Worm (Caenorhabditis elegans) whole organism, young adult: ENCODE results near the gene ify-1.

Experiments
- B0019.2 ChIP-seq: fragments of 200-800 bp; sonication (Bioruptor generic); conservative IDR thresholded peaks from 2 replicates; pipeline ENCODE4 v1.3.6; 2022; ENCODE audit warnings: missing genetic modification reagents, missing genetic modification characterization, missing compliant biosample characterization
- B0035.1 ChIP-seq: sonication (generic microtip); optimal IDR thresholded peaks from 2 replicates; lab custom pipeline; 2016; ENCODE audit warnings: missing genetic modification characterization, mild to moderate bottlenecking, missing compliant biosample characterization, missing genotype, missing genetic modification reagents
- B0261.1 ChIP-seq: sonication (generic microtip); optimal IDR thresholded peaks from 2 replicates; lab custom pipeline; 2016; ENCODE audit warnings: mild to moderate bottlenecking, missing genetic modification characterization, moderate library complexity, missing compliant biosample characterization
- F10E7.11 ChIP-seq: sonication (generic microtip); optimal IDR thresholded peaks from 2 replicates; lab custom pipeline; 2017; ENCODE audit warnings: mild to moderate bottlenecking, missing genetic modification characterization, moderate library complexity, missing compliant biosample characterization
- F23B12.7 ChIP-seq: sonication (generic microtip); optimal IDR thresholded peaks from 2 replicates; lab custom pipeline; 2017; ENCODE audit warnings: missing genetic modification characterization, mild to moderate bottlenecking, missing compliant biosample characterization, antibody characterized with exemption, moderate library complexity; ENCODE audit not compliant: insufficient read depth
- F52B5.7 ChIP-seq: sonication (generic microtip); optimal IDR thresholded peaks from 2 replicates; lab custom pipeline; 2016; ENCODE audit warnings: mild to moderate bottlenecking, missing genetic modification characterization, missing compliant biosample characterization
- F55B11.4 ChIP-seq: sonication (generic microtip); optimal IDR thresholded peaks from 2 replicates; lab custom pipeline; 2016; ENCODE audit warnings: missing compliant biosample characterization, missing genetic modification characterization, borderline replicate concordance; ENCODE audit not compliant: insufficient read depth
- K11D2.4 ChIP-seq: fragments of 200-800 bp; sonication (Bioruptor generic); IDR thresholded peaks from 2 replicates; pipeline ENCODE4 v1.3.6; 2022; ENCODE audit warnings: missing genetic modification reagents, missing genetic modification characterization, missing compliant biosample characterization
- T07F8.4 ChIP-seq: sonication (generic microtip); optimal IDR thresholded peaks from 2 replicates; lab custom pipeline; 2016; ENCODE audit warnings: mild to moderate bottlenecking, missing genetic modification characterization, moderate library complexity, missing compliant biosample characterization
- T26A5.8 ChIP-seq: sonication (generic microtip); optimal IDR thresholded peaks from 2 replicates; lab custom pipeline; 2016; ENCODE audit warnings: missing genetic modification characterization, missing compliant biosample characterization
- Y67H2A.10 ChIP-seq: fragments of 200-800 bp; sonication (Bioruptor generic); conservative IDR thresholded peaks from 2 replicates; pipeline ENCODE4 v1.3.6; 2022; ENCODE audit warnings: missing genetic modification reagents, missing genetic modification characterization, missing compliant biosample characterization
- akir-1 ChIP-seq: fragments of 200-800 bp; sonication (Bioruptor generic); optimal IDR thresholded peaks from 2 replicates; lab custom pipeline; 2018; ENCODE audit warnings: mild to moderate bottlenecking, missing genetic modification characterization, moderate library complexity, missing compliant biosample characterization
- ama-1 ChIP-seq, 3 experiments: fragments of 150-350 bp in 1 of 3; sonication (generic microtip) in 2 of 3; optimal IDR thresholded peaks; 2 replicates each; lab custom pipeline; 2014 to 2018; ENCODE audit warnings: missing biosample characterization in 2 of 3, missing genetic modification characterization in 2 of 3, missing genetic modification reagents in 2 of 3
- atf-7 ChIP-seq: sonication (generic microtip); optimal IDR thresholded peaks from 2 replicates; lab custom pipeline; 2017; ENCODE audit warnings: mild to moderate bottlenecking, missing genetic modification characterization, missing compliant biosample characterization
- attf-3 ChIP-seq: fragments of 200-800 bp; sonication (Bioruptor generic); conservative IDR thresholded peaks from 2 replicates; pipeline ENCODE4 v1.3.6; 2022; ENCODE audit warnings: missing genetic modification reagents, missing genetic modification characterization, missing compliant biosample characterization
- attf-6 ChIP-seq: fragments of 200-800 bp; sonication (Bioruptor generic); IDR thresholded peaks from 2 replicates; pipeline ENCODE4 v1.3.6; 2022; ENCODE audit warnings: missing genetic modification reagents, missing genetic modification characterization, missing compliant biosample characterization
- cebp-2 ChIP-seq: fragments of 200-800 bp; sonication (Bioruptor generic); IDR thresholded peaks from 2 replicates; pipeline ENCODE4 v1.3.6; 2022; ENCODE audit warnings: missing genetic modification characterization, missing compliant biosample characterization
- ceh-100 ChIP-seq: fragments of 200-800 bp; sonication (Bioruptor generic); IDR thresholded peaks from 2 replicates; pipeline ENCODE4 v1.3.6; 2022; ENCODE audit warnings: missing genetic modification reagents, missing genetic modification characterization, missing compliant biosample characterization
- chd-7 ChIP-seq: sonication (generic microtip); optimal IDR thresholded peaks from 2 replicates; lab custom pipeline; 2016; ENCODE audit warnings: mild to moderate bottlenecking, missing genetic modification characterization, moderate library complexity, missing compliant biosample characterization
- die-1 ChIP-seq: sonication (generic microtip); optimal IDR thresholded peaks from 2 replicates; lab custom pipeline; 2016; ENCODE audit warnings: missing genotype, mild to moderate bottlenecking, missing genetic modification characterization, missing compliant biosample characterization
- dox-1 ChIP-seq: fragments of 200-800 bp; sonication (Bioruptor generic); IDR thresholded peaks from 2 replicates; pipeline ENCODE4 v1.3.6; 2022; ENCODE audit warnings: missing genetic modification reagents, missing genetic modification characterization, missing compliant biosample characterization
- dpl-1 ChIP-seq: fragments of 150-350 bp; optimal IDR thresholded peaks from 2 replicates; lab custom pipeline; 2014; ENCODE audit warnings: missing biosample characterization, missing genetic modification reagents, missing genetic modification characterization
- efl-1 ChIP-seq: fragments of 150-350 bp; optimal IDR thresholded peaks from 2 replicates; lab custom pipeline; 2014; ENCODE audit warnings: missing biosample characterization, missing genetic modification reagents, missing genetic modification characterization
- ekl-4 ChIP-seq: fragments of 200-800 bp; sonication (Bioruptor generic); IDR thresholded peaks from 2 replicates; pipeline ENCODE4 v1.3.6; 2022; ENCODE audit warnings: missing genetic modification reagents, missing genetic modification characterization, missing compliant biosample characterization
- hlh-12 ChIP-seq: sonication (generic microtip); optimal IDR thresholded peaks from 2 replicates; lab custom pipeline; 2016; ENCODE audit warnings: missing genetic modification characterization, missing compliant biosample characterization
- hmg-20 ChIP-seq: fragments of 200-800 bp; sonication (Bioruptor generic); IDR thresholded peaks from 2 replicates; pipeline ENCODE4 v1.3.6; 2022; ENCODE audit warnings: missing genetic modification reagents, missing genetic modification characterization, missing compliant biosample characterization
- hsf-1 ChIP-seq: fragments of 200-800 bp; sonication (Bioruptor generic); IDR thresholded peaks from 2 replicates; pipeline ENCODE4 v1.3.6; 2022; ENCODE audit warnings: missing genetic modification reagents, missing genetic modification characterization, missing compliant biosample characterization
- let-526 ChIP-seq: fragments of 200-800 bp; sonication (Bioruptor generic); IDR thresholded peaks from 2 replicates; pipeline ENCODE4 v1.3.6; 2022; ENCODE audit warnings: missing genetic modification reagents, missing genetic modification characterization, missing compliant biosample characterization
- lin-54 ChIP-seq: fragments of 200-800 bp; sonication (Bioruptor generic); optimal IDR thresholded peaks from 2 replicates; lab custom pipeline; 2018; ENCODE audit warnings: mild to moderate bottlenecking, missing genetic modification characterization, missing compliant biosample characterization
- lsl-1 ChIP-seq: fragments of 200-800 bp; sonication (Bioruptor generic); optimal IDR thresholded peaks from 2 replicates; lab custom pipeline; 2018; ENCODE audit warnings: mild to moderate bottlenecking, missing genetic modification characterization, moderate library complexity, missing compliant biosample characterization
- lsy-27 ChIP-seq: sonication (generic microtip); optimal IDR thresholded peaks from 2 replicates; lab custom pipeline; 2017; ENCODE audit warnings: missing genetic modification characterization, mild to moderate bottlenecking, missing compliant biosample characterization, antibody characterized with exemption, missing genotype, borderline replicate concordance; ENCODE audit not compliant: insufficient read depth
- madf-6 ChIP-seq: fragments of 200-800 bp; sonication (Bioruptor generic); IDR thresholded peaks from 2 replicates; pipeline ENCODE4 v1.3.6; 2022; ENCODE audit warnings: missing genetic modification reagents, missing genetic modification characterization, missing compliant biosample characterization
- mel-28 ChIP-seq: sonication (generic microtip); optimal IDR thresholded peaks from 2 replicates; lab custom pipeline; 2016; ENCODE audit warnings: borderline replicate concordance, mild to moderate bottlenecking, missing genetic modification characterization, missing compliant biosample characterization
- nfyb-1 ChIP-seq: fragments of 200-800 bp; sonication (Bioruptor generic); IDR thresholded peaks from 2 replicates; pipeline ENCODE4 v1.3.6; 2022; ENCODE audit warnings: missing genetic modification reagents, missing genetic modification characterization, missing compliant biosample characterization
- nhr-120 ChIP-seq: fragments of 200-800 bp; sonication (Bioruptor generic); IDR thresholded peaks from 2 replicates; pipeline ENCODE4 v1.3.6; 2022; ENCODE audit warnings: missing genetic modification characterization, missing compliant biosample characterization
- nhr-179 ChIP-seq: sonication (generic microtip); optimal IDR thresholded peaks from 2 replicates; lab custom pipeline; 2016; ENCODE audit warnings: mild to moderate bottlenecking, missing genetic modification characterization, missing compliant biosample characterization
- pbrm-1 ChIP-seq: fragments of 200-800 bp; sonication (Bioruptor generic); IDR thresholded peaks from 2 replicates; pipeline ENCODE4 v1.3.6; 2022; ENCODE audit warnings: missing genetic modification reagents, missing genetic modification characterization, missing compliant biosample characterization
- pha-4 ChIP-seq: fragments of 150-350 bp; sonication (generic microtip); optimal IDR thresholded peaks from 2 replicates; lab custom pipeline; 2014; ENCODE audit warnings: missing biosample characterization, missing genetic modification reagents, missing genetic modification characterization
- sptf-2 ChIP-seq: fragments of 200-800 bp; sonication (Bioruptor generic); optimal IDR thresholded peaks from 2 replicates; lab custom pipeline; 2018; ENCODE audit warnings: mild to moderate bottlenecking, missing genetic modification characterization, missing compliant biosample characterization
- tbx-9 ChIP-seq: sonication (generic microtip); optimal IDR thresholded peaks from 2 replicates; lab custom pipeline; 2016; ENCODE audit warnings: borderline replicate concordance, missing genetic modification characterization, inconsistent platforms, missing compliant biosample characterization
- tlf-1 ChIP-seq: fragments of 200-800 bp; sonication (Bioruptor generic); optimal IDR thresholded peaks from 2 replicates; lab custom pipeline; 2018; ENCODE audit warnings: mild to moderate bottlenecking, missing genetic modification characterization, missing compliant biosample characterization
- ztf-22 ChIP-seq: fragments of 200-800 bp; sonication (Bioruptor generic); optimal IDR thresholded peaks from 2 replicates; lab custom pipeline; 2018; ENCODE audit warnings: mild to moderate bottlenecking, missing genetic modification characterization, moderate library complexity, missing compliant biosample characterization
- ztf-26 ChIP-seq: sonication (generic microtip); optimal IDR thresholded peaks from 2 replicates; lab custom pipeline; 2017; ENCODE audit warnings: missing genetic modification characterization, missing compliant biosample characterization
- ztf-3 ChIP-seq: fragments of 200-800 bp; sonication (Bioruptor generic); optimal IDR thresholded peaks from 2 replicates; lab custom pipeline; 2018; ENCODE audit warnings: mild to moderate bottlenecking, missing genetic modification characterization, missing compliant biosample characterization

Gene ify-1

DNA sequence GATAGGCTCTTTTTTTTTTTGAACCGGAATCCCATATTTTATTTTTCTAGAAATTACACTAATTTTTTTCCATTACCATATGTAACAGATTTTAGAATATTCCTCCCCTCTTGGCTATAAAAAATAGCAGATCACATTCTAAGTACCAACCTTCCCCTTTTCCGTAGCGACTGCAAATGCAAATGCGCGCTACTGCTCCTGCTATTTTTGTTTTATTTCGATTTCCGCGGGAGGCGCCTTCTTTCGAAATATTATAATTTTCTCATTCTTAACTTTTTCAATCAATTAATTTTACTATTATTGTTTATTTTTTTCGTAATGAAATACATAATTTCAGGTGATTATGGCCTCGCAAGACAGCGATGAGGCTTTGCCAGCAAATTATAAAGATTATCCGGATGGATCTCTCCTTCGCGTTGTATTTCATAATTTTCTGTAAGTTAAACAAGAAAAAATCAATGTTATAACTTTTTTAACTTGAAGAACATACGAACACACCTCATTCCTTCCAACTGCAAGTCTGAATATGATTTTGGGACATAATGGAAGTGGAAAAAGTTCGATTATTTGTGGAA lies 6.9 kb upstream of the ify-1 start, which contains the start of gene smc-5 (continued):
- no peak for TF ChIP-seq sptf-2 (GFP tag; lab: Kevin White, UChicago)
- TF ChIP-seq T07F8.4 (tag; lab: Kevin White, UChicago), result no peak

DNA sequence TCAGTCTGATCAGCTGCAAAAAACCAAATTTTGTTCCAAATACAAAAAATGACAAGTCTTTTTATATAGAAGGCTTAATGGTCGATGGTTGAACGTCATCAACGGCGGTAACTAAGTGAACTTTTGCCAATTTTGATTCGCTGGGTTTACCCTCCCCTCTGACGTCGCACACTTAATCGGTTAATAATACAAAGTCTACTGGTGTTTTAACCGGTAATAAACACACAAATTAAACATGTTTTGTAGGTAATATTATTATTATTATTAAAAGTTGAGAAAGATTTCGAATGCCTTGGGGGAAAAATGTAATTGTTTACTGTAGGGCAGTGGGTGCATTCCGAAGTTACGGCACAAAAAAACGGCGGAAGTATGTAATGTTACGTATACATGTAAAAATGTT lies 5.7 kb upstream of the ify-1 start, which contains the start of gene pho-12:
Gene pho-12 (minus strand): TSS at position 101 of the 400 bp plus-strand sequence.
- TF ChIP-seq ama-1 (optimal IDR thresholded peaks at IDR 0.05; lab: Kevin White, UChicago) (no peak), ama-1 (GFP tag; optimal IDR thresholded peaks at IDR 0.05; lab: Kevin White, UChicago) (no peak), nfyb-1 (GFP tag; lab: Robert Waterston, UW) (no peak), die-1 (tag; lab: Kevin White, UChicago) (no peak), hmg-20 (GFP tag; lab: Robert Waterston, UW) (no peak), lsy-27 (no peak), atf-7 (tag; lab: Kevin White, UChicago) (no peak), ekl-4 (no peak), F23B12.7 (no peak), K11D2.4 (GFP tag; lab: Robert Waterston, UW) (no peak), ztf-22 (no peak), nhr-179 (tag; lab: Kevin White, UChicago) (no peak), lsl-1 (no peak), hlh-12 (tag; lab: Kevin White, UChicago) (no peak)

DNA sequence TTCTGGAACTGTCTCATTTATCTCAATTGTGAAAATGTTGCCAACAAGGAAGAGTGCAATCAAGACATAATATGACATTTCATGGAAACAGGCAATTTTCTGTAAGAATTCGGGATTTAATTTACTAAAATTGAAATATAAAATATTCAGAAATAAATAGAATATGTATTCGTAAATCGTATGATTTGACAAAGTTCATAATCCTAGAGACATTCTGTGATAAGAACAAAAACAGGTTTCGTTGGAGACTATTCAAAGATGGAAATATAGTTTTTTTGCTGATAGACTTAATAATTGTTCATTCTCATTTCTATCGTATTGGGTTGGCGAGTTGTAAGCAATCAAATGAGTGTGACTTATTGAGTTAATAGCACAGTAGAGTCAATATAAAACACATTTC lies 3.1 kb upstream of the ify-1 start, which contains the start of gene C27A2.12:
Gene C27A2.12 (minus strand): TSS at position 101 of the 400 bp plus-strand sequence.
- TF ChIP-seq mel-28 (tag; lab: Kevin White, UChicago) (no peak), ceh-100 (GFP tag; lab: Robert Waterston, UW) (no peak), madf-6 (no peak), nfyb-1 (GFP tag; lab: Robert Waterston, UW) (no peak), attf-6 (GFP tag; lab: Robert Waterston, UW) (no peak), cebp-2 (GFP tag; lab: Robert Waterston, UW) (no peak), lin-54 (GFP tag; lab: Kevin White, UChicago) (no peak), lsy-27 (no peak), B0261.1 (tag; lab: Kevin White, UChicago) (no peak), chd-7 (tag; lab: Kevin White, UChicago) (no peak), pha-4 (no peak), akir-1 (GFP tag; lab: Kevin White, UChicago) (no peak), T26A5.8 (tag; lab: Kevin White, UChicago) (no peak), ztf-3 (GFP tag; lab: Kevin White, UChicago) (no peak), pbrm-1 (GFP tag; lab: Robert Waterston, UW) (no peak), efl-1 (GFP tag; lab: Kevin White, UChicago) (no peak), Y67H2A.10 (GFP tag; lab: Robert Waterston, UW) (no peak), attf-3 (no peak), nhr-120 (no peak)

DNA sequence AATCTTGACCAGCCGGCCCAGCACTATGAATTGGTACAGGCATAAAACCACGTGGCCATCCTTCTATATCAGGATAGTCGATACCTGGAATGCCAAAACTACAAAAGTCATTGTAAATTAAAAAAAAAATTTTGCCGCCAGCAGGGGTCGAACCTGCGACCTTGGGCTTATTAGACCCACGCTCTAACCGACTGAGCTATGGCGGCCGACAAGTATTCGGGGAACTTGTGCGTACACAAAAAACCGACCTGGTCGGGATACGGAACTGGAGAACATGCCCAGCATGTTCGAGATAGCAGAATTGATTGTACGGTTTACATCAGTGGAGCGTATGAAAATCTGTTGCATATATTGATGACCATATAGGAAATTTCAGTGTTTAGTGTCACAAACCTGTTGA lies 2.3 kb upstream of the ify-1 start:
- TF ChIP-seq nhr-179 (tag; lab: Kevin White, UChicago) (no peak), hsf-1 (peak; percentile 72), cebp-2 (GFP tag; lab: Robert Waterston, UW) (no peak), attf-6 (GFP tag; lab: Robert Waterston, UW) (peak; percentile 62; the same call in 1 of the 2 replicates), sptf-2 (GFP tag; lab: Kevin White, UChicago) (no peak), tlf-1 (peak; percentile 43), ztf-26 (tag; lab: Kevin White, UChicago) (peak; percentile 63), let-526 (GFP tag; lab: Robert Waterston, UW) (0 out of 2 replicates have a peak, but pooled peaks have one; percentile 19), B0019.2 (0 out of 2 replicates have a peak, but pooled peaks have one; percentile 43), tbx-9 (tag; lab: Kevin White, UChicago) (no peak), dox-1 (GFP tag; lab: Robert Waterston, UW) (peak; percentile 89), dpl-1 (GFP tag; lab: Kevin White, UChicago) (no peak), lsy-27 (no peak), F10E7.11 (tag; lab: Kevin White, UChicago) (no peak), F52B5.7 (tag; lab: Kevin White, UChicago) (no peak), F55B11.4 (tag; lab: Kevin White, UChicago) (no peak), B0035.1 (peak; percentile 41)
